Fruit fly (Drosophila melanogaster) whole organism, embryonic: Measurements from ENCODE around the gene CG13894.

Source experiments
- Abd-B ChIP-seq: fragments of 200-800 bp; sonication (Bioruptor generic); optimal IDR thresholded peaks from 2 replicates; lab custom pipeline; 2018; ENCODE audit warnings: missing biosample characterization, mild to moderate bottlenecking, missing genetic modification characterization, moderate library complexity
- CG10147 ChIP-seq: fragments of 200-800 bp; sonication (Bioruptor generic); optimal IDR thresholded peaks from 2 replicates; lab custom pipeline; 2019; ENCODE audit warnings: missing biosample characterization, mild to moderate bottlenecking, missing genetic modification characterization, moderate library complexity
- CG11504 ChIP-seq: fragments of 200-800 bp; sonication (Bioruptor generic); optimal IDR thresholded peaks from 3 replicates; lab custom pipeline; 2019; ENCODE audit warnings: missing biosample characterization, mild to moderate bottlenecking, missing genetic modification characterization, moderate library complexity
- CG12659 ChIP-seq: fragments of 200-800 bp; sonication (Bioruptor generic); optimal IDR thresholded peaks from 3 replicates; lab custom pipeline; 2017; ENCODE audit warnings: mild to moderate bottlenecking, missing biosample characterization, missing genetic modification reagents, missing genetic modification characterization
- CG12942 ChIP-seq: fragments of 200-800 bp; sonication (Bioruptor generic); optimal IDR thresholded peaks from 3 replicates; lab custom pipeline; 2016; ENCODE audit warnings: missing biosample characterization, missing genetic modification characterization
- CG15011 ChIP-seq: fragments of 200-800 bp; sonication (Bioruptor generic); optimal IDR thresholded peaks from 3 replicates; lab custom pipeline; 2018; ENCODE audit warnings: missing biosample characterization, mild to moderate bottlenecking, missing genetic modification characterization
- CG1647 ChIP-seq: fragments of 200-800 bp; sonication (Bioruptor generic); optimal IDR thresholded peaks from 3 replicates; lab custom pipeline; 2016; ENCODE audit warnings: missing biosample characterization, missing genetic modification characterization
- CG16863 ChIP-seq: fragments of 200-800 bp; sonication (Bioruptor generic); optimal IDR thresholded peaks from 3 replicates; lab custom pipeline; 2016; ENCODE audit warnings: missing biosample characterization, missing genetic modification characterization
- CG30020 ChIP-seq: fragments of 200-800 bp; optimal IDR thresholded peaks from 2 replicates; lab custom pipeline; 2019; ENCODE audit warnings: missing biosample characterization, mild to moderate bottlenecking, missing genetic modification characterization, moderate library complexity
- CG30403 ChIP-seq: fragments of 200-800 bp; sonication (Bioruptor generic); optimal IDR thresholded peaks from 3 replicates; lab custom pipeline; 2016; ENCODE audit warnings: missing biosample characterization, missing genetic modification characterization
- CG3065 ChIP-seq: fragments of 200-800 bp; sonication (Bioruptor generic); optimal IDR thresholded peaks from 2 replicates; lab custom pipeline; 2016; ENCODE audit warnings: missing biosample characterization, missing genetic modification characterization
- CG3163 ChIP-seq: fragments of 200-800 bp; sonication (Bioruptor generic); optimal IDR thresholded peaks from 3 replicates; lab custom pipeline; 2016; ENCODE audit warnings: missing biosample characterization, missing genetic modification characterization
- CG33557 ChIP-seq: fragments of 200-800 bp; sonication (Bioruptor generic); optimal IDR thresholded peaks from 2 replicates; lab custom pipeline; 2019; ENCODE audit warnings: missing biosample characterization, mild to moderate bottlenecking, missing genetic modification characterization, moderate library complexity
- CG3407 ChIP-seq: fragments of 200-800 bp; sonication (Bioruptor generic); optimal IDR thresholded peaks from 2 replicates; lab custom pipeline; 2018; ENCODE audit warnings: missing biosample characterization, mild to moderate bottlenecking, missing genetic modification characterization
- CG3995 ChIP-seq: fragments of 200-800 bp; sonication (Bioruptor generic); optimal IDR thresholded peaks from 3 replicates; lab custom pipeline; 2016; ENCODE audit warnings: missing biosample characterization, missing genetic modification characterization
- CG4282 ChIP-seq: fragments of 200-800 bp; sonication (Bioruptor generic); optimal IDR thresholded peaks from 2 replicates; lab custom pipeline; 2016; ENCODE audit warnings: missing biosample characterization, missing genetic modification characterization
- CG4404 ChIP-seq: fragments of 200-800 bp; sonication (Bioruptor generic); IDR thresholded peaks from 2 replicates; pipeline ENCODE4 v1.3.6; 2022; ENCODE audit warnings: missing biosample characterization, missing genetic modification characterization
- CG6175 ChIP-seq: fragments of 200-800 bp; sonication (Bioruptor generic); IDR thresholded peaks from 3 replicates; pipeline ENCODE4 v1.3.6; 2022; ENCODE audit warnings: missing biosample characterization, missing genetic modification characterization
- CG8281 ChIP-seq: fragments of 200-800 bp; sonication (Bioruptor generic); optimal IDR thresholded peaks from 2 replicates; lab custom pipeline; 2018; ENCODE audit warnings: missing biosample characterization, mild to moderate bottlenecking, missing genetic modification characterization, moderate library complexity
- CG8388 ChIP-seq: fragments of 200-800 bp; sonication (Bioruptor generic); optimal IDR thresholded peaks from 2 replicates; lab custom pipeline; 2019; ENCODE audit warnings: missing biosample characterization, mild to moderate bottlenecking, missing genetic modification characterization, moderate library complexity
- CG8765 ChIP-seq: fragments of 200-800 bp; sonication (Bioruptor generic); IDR thresholded peaks from 2 replicates; pipeline ENCODE4 v1.3.6; 2022; ENCODE audit warnings: missing biosample characterization, missing genetic modification characterization
- CG9609 ChIP-seq: fragments of 200-800 bp; sonication (Bioruptor generic); optimal IDR thresholded peaks from 3 replicates; lab custom pipeline; 2016; ENCODE audit warnings: missing biosample characterization, missing genetic modification characterization
- CrebB ChIP-seq: fragments of 200-800 bp; sonication (Bioruptor generic); optimal IDR thresholded peaks from 3 replicates; lab custom pipeline; 2018; ENCODE audit warnings: missing biosample characterization, mild to moderate bottlenecking, missing genetic modification characterization
- D ChIP-seq, 2 experiments: fragments of 200-800 bp in 1 of 2; fragments of >200 bp in 1 of 2; sonication (Bioruptor generic) in 1 of 2; optimal IDR thresholded peaks; 2 replicates in 1 of 2; 3 replicates in 1 of 2; lab custom pipeline; 2017; ENCODE audit warnings: mild to moderate bottlenecking in 1 of 2, missing biosample characterization in 1 of 2, missing genetic modification characterization in 1 of 2, missing genetic modification reagents in 1 of 2
- D19A ChIP-seq: fragments of 200-800 bp; optimal IDR thresholded peaks from 3 replicates; lab custom pipeline; 2019; ENCODE audit warnings: missing biosample characterization, mild to moderate bottlenecking, missing genetic modification characterization, moderate library complexity
- Drgx ChIP-seq: fragments of 200-800 bp; sonication (Bioruptor generic); IDR thresholded peaks from 2 replicates; pipeline ENCODE4 v1.3.6; 2022; ENCODE audit warnings: missing biosample characterization, missing genetic modification characterization
- Fer3 ChIP-seq: fragments of 200-800 bp; sonication (Bioruptor generic); optimal IDR thresholded peaks from 2 replicates; lab custom pipeline; 2018; ENCODE audit warnings: missing biosample characterization, mild to moderate bottlenecking, missing genetic modification characterization, moderate library complexity
- Lhr ChIP-seq: fragments of 200-800 bp; sonication (Bioruptor generic); optimal IDR thresholded peaks from 3 replicates; lab custom pipeline; 2017; ENCODE audit warnings: mild to moderate bottlenecking, missing biosample characterization, missing genetic modification reagents, missing genetic modification characterization
- MTF-1 ChIP-seq: fragments of 200-800 bp; sonication (Bioruptor generic); optimal IDR thresholded peaks from 2 replicates; lab custom pipeline; 2018; ENCODE audit warnings: missing biosample characterization, mild to moderate bottlenecking, missing genetic modification characterization, borderline replicate concordance
- Myb ChIP-seq: fragments of 200-800 bp; sonication (Bioruptor generic); optimal IDR thresholded peaks from 2 replicates; lab custom pipeline; 2016; ENCODE audit warnings: missing biosample characterization, missing genetic modification characterization
- Neu2 ChIP-seq: fragments of 200-800 bp; sonication (Bioruptor generic); optimal IDR thresholded peaks from 3 replicates; lab custom pipeline; 2016; ENCODE audit warnings: missing biosample characterization, missing genetic modification characterization, borderline replicate concordance
- Spps ChIP-seq: fragments of 200-800 bp; sonication (Bioruptor generic); optimal IDR thresholded peaks from 2 replicates; lab custom pipeline; 2018; ENCODE audit warnings: missing biosample characterization, mild to moderate bottlenecking, missing genetic modification characterization
- Trl ChIP-seq, 3 experiments: fragments of >200 bp in 2 of 3; fragments of 200-800 bp in 1 of 3; sonication (Bioruptor generic) in 1 of 3; optimal IDR thresholded peaks; 2 replicates in 1 of 3; 3 replicates in 2 of 3; lab custom pipeline; 2016 to 2017; ENCODE audit warnings: missing biosample characterization in 1 of 3, missing genetic modification characterization in 1 of 3
- Xrp1 ChIP-seq: fragments of 200-800 bp; sonication (Bioruptor generic); IDR thresholded peaks from 2 replicates; pipeline ENCODE4 v1.3.6; 2022; ENCODE audit warnings: missing biosample characterization, missing genetic modification characterization
- ab ChIP-seq: fragments of 200-800 bp; sonication (Bioruptor generic); optimal IDR thresholded peaks from 2 replicates; lab custom pipeline; 2016; ENCODE audit warnings: missing biosample characterization, missing genetic modification characterization
- cad ChIP-seq: fragments of >200 bp; optimal IDR thresholded peaks from 2 replicates; lab custom pipeline; 2017; ENCODE audit warnings: missing biosample characterization, missing genetic modification characterization
- chinmo ChIP-seq: fragments of 200-800 bp; sonication (Bioruptor generic); IDR thresholded peaks from 4 replicates; pipeline ENCODE4 v1.3.6; 2022; ENCODE audit warnings: missing biosample characterization, missing genetic modification characterization; ENCODE audit not compliant: partially characterized antibody
- ci ChIP-seq: fragments of 200-800 bp; sonication (Bioruptor generic); IDR thresholded peaks from 3 replicates; pipeline ENCODE4 v1.3.6; 2022; ENCODE audit warnings: missing biosample characterization, missing genetic modification characterization
- corto ChIP-seq: fragments of 200-800 bp; sonication (Bioruptor generic); optimal IDR thresholded peaks from 2 replicates; lab custom pipeline; 2016; ENCODE audit warnings: missing biosample characterization, mild to moderate bottlenecking, missing genetic modification characterization, moderate library complexity
- cwo ChIP-seq: fragments of 200-800 bp; sonication (Bioruptor generic); optimal IDR thresholded peaks from 3 replicates; lab custom pipeline; 2017; ENCODE audit warnings: missing biosample characterization, missing genetic modification characterization, mild to moderate bottlenecking, moderate library complexity, missing genetic modification reagents
- danr ChIP-seq: fragments of 200-800 bp; sonication (Bioruptor generic); IDR thresholded peaks from 2 replicates; pipeline ENCODE4 v1.3.6; 2022; ENCODE audit warnings: missing biosample characterization, missing genetic modification characterization
- dpn ChIP-seq, 2 experiments: fragments of 200-800 bp; sonication (Bioruptor generic); optimal IDR thresholded peaks; 3 replicates each; lab custom pipeline; 2016; ENCODE audit warnings: missing biosample characterization in 2 of 2, missing genetic modification characterization in 2 of 2
- gcm ChIP-seq: fragments of 200-800 bp; sonication (Bioruptor generic); optimal IDR thresholded peaks from 2 replicates; lab custom pipeline; 2019; ENCODE audit warnings: missing biosample characterization, mild to moderate bottlenecking, missing genetic modification characterization, moderate library complexity
- klu ChIP-seq: fragments of 200-800 bp; sonication (Bioruptor generic); IDR thresholded peaks from 2 replicates; pipeline ENCODE4 v1.3.6; 2022; ENCODE audit warnings: missing biosample characterization, missing genetic modification characterization
- lilli ChIP-seq: fragments of 200-800 bp; sonication (Bioruptor generic); optimal IDR thresholded peaks from 3 replicates; lab custom pipeline; 2016; ENCODE audit warnings: missing biosample characterization, missing genetic modification characterization
- maf-S ChIP-seq: fragments of 200-800 bp; sonication (Bioruptor generic); optimal IDR thresholded peaks from 2 replicates; lab custom pipeline; 2016; ENCODE audit warnings: missing biosample characterization, missing genetic modification characterization
- mam ChIP-seq: fragments of 200-800 bp; sonication (Bioruptor generic); optimal IDR thresholded peaks from 3 replicates; lab custom pipeline; 2016; ENCODE audit warnings: missing biosample characterization, missing genetic modification characterization
- nom ChIP-seq: fragments of 200-800 bp; sonication (Bioruptor generic); optimal IDR thresholded peaks from 2 replicates; lab custom pipeline; 2017; ENCODE audit warnings: missing biosample characterization, missing genetic modification characterization, mild to moderate bottlenecking, moderate library complexity, missing genetic modification reagents
- unc-4 ChIP-seq: fragments of 200-800 bp; sonication (Bioruptor generic); IDR thresholded peaks from 2 replicates; pipeline ENCODE4 v1.3.6; 2022; ENCODE audit warnings: missing biosample characterization, missing genetic modification characterization; ENCODE audit not compliant: partially characterized antibody
- zfh1 ChIP-seq: fragments of 200-800 bp; sonication (Bioruptor generic); IDR thresholded peaks from 3 replicates; pipeline ENCODE4 v1.3.6; 2022; ENCODE audit warnings: missing biosample characterization, missing genetic modification characterization

The CG13894 gene

dm6 chr3L:721026-721425 lies 22.1 kb upstream of the CG13894 start (continued):
- TF ChIP-seq Xrp1 (GFP tag; lab: Robert Waterston, UW): peak; percentile 72
- TF ChIP-seq Drgx: peak; percentile 80
- TF ChIP-seq maf-S (GFP tag; lab: Kevin White, UChicago): no peak
- TF ChIP-seq ab (GFP tag; lab: Kevin White, UChicago): no peak
- TF ChIP-seq corto (GFP tag; lab: Kevin White, UChicago): no peak
- no peak for TF ChIP-seq chinmo (GFP tag; lab: Robert Waterston, UW)
- TF ChIP-seq cwo: no peak
- TF ChIP-seq CG3995: no peak
- peak; percentile 6 for TF ChIP-seq CG30403 (GFP tag; lab: Kevin White, UChicago)
- no peak for TF ChIP-seq CG33557 (GFP tag; lab: Kevin White, UChicago)
- no peak for TF ChIP-seq CrebB (tag; lab: Kevin White, UChicago)
- TF ChIP-seq CG15011 (GFP tag; lab: Kevin White, UChicago): no peak
- TF ChIP-seq CG12942 (GFP tag; lab: Kevin White, UChicago): no peak
- no peak for TF ChIP-seq CG3163 (GFP tag; lab: Kevin White, UChicago)
- peak; percentile 29 for TF ChIP-seq CG3407 (GFP tag; lab: Kevin White, UChicago)
- TF ChIP-seq CG8281 (tag; lab: Kevin White, UChicago): no peak
- TF ChIP-seq Spps (tag; lab: Kevin White, UChicago): peak; percentile 19
- TF ChIP-seq unc-4 (GFP tag; lab: Robert Waterston, UW): no peak
- TF ChIP-seq Fer3: no peak
- no peak for TF ChIP-seq CG3065 (GFP tag; lab: Kevin White, UChicago)
- TF ChIP-seq D (optimal IDR thresholded peaks at IDR 0.05; lab: Kevin White, UChicago): no peak
- TF ChIP-seq D (GFP tag; optimal IDR thresholded peaks at IDR 0.05; lab: Kevin White, UChicago): peak; percentile 45
- peak in 1 of 2 experiments; percentile 24 for TF ChIP-seq dpn (GFP tag; optimal IDR thresholded peaks at IDR 0.05; lab: Kevin White, UChicago)
- TF ChIP-seq CG16863 (GFP tag; lab: Kevin White, UChicago): peak; percentile 21
- TF ChIP-seq mam: no peak
- TF ChIP-seq nom (GFP tag; lab: Kevin White, UChicago): no peak
- TF ChIP-seq CG4282 (GFP tag; lab: Kevin White, UChicago): no peak
- TF ChIP-seq klu (GFP tag; lab: Robert Waterston, UW): no peak
- TF ChIP-seq cad (GFP tag; lab: Kevin White, UChicago): no peak
- TF ChIP-seq Lhr (GFP tag; lab: Kevin White, UChicago): no peak
- TF ChIP-seq CG8765: no peak
- TF ChIP-seq CG30020: no peak
- TF ChIP-seq Trl (optimal IDR thresholded peaks at IDR 0.05; lab: Kevin White, UChicago): no peak
- TF ChIP-seq Trl (GFP tag; optimal IDR thresholded peaks at IDR 0.05; lab: Kevin White, UChicago): peak; percentile 4
- no peak for TF ChIP-seq danr (GFP tag; lab: Robert Waterston, UW)
- TF ChIP-seq D19A (tag; lab: Kevin White, UChicago): peak; percentile 5
- TF ChIP-seq Abd-B (GFP tag; lab: Kevin White, UChicago): no peak
- no peak for TF ChIP-seq lilli
- TF ChIP-seq CG8388 (GFP tag; lab: Kevin White, UChicago): peak; percentile 67
- no peak for TF ChIP-seq CG12659
- TF ChIP-seq zfh1 (GFP tag; lab: Robert Waterston, UW): peak; percentile 49; the same call in 2 of the 3 replicates
- TF ChIP-seq gcm (GFP tag; lab: Kevin White, UChicago): peak; percentile 36
- peak; percentile 42; the same call in 1 of the 3 replicates for TF ChIP-seq ci (GFP tag; lab: Robert Waterston, UW)
- no peak for TF ChIP-seq CG1647 (GFP tag; lab: Kevin White, UChicago)
- no peak for TF ChIP-seq Myb (GFP tag; lab: Kevin White, UChicago)
- peak; percentile 9 for TF ChIP-seq CG11504 (tag; lab: Kevin White, UChicago)
- no peak for TF ChIP-seq CG10147 (GFP tag; lab: Kevin White, UChicago)
- TF ChIP-seq MTF-1 (GFP tag; lab: Kevin White, UChicago): no peak
- no peak for TF ChIP-seq CG6175 (GFP tag; lab: Robert Waterston, UW)
- TF ChIP-seq CG4404 (GFP tag; lab: Robert Waterston, UW): no peak
- TF ChIP-seq CG9609 (GFP tag; lab: Kevin White, UChicago): no peak
- no peak for TF ChIP-seq Neu2 (GFP tag; lab: Kevin White, UChicago)
